Worm (Caenorhabditis elegans): Measurements from ENCODE around the gene B0252.3.
"Not testable (repeated sequence)": the region's sequence is repeated elsewhere in the genome, so short reads cannot be mapped to it uniquely, and the experiment has no call there.

B0252.3 gene

ce11 chrII:6907657-6908056 lies at the start of gene B0252.3:
TSS of gene B0252.3 (minus strand) at chrII:6907757.
- TF ChIP-seq sdc-2 (tag; optimal IDR thresholded peaks at IDR 0.05); hlh-30 (tag; optimal IDR thresholded peaks at IDR 0.05; ENCODE audit: insufficient read depth); ref-2 (tag; optimal IDR thresholded peaks at IDR 0.05): not testable (repeated sequence)

DNA sequence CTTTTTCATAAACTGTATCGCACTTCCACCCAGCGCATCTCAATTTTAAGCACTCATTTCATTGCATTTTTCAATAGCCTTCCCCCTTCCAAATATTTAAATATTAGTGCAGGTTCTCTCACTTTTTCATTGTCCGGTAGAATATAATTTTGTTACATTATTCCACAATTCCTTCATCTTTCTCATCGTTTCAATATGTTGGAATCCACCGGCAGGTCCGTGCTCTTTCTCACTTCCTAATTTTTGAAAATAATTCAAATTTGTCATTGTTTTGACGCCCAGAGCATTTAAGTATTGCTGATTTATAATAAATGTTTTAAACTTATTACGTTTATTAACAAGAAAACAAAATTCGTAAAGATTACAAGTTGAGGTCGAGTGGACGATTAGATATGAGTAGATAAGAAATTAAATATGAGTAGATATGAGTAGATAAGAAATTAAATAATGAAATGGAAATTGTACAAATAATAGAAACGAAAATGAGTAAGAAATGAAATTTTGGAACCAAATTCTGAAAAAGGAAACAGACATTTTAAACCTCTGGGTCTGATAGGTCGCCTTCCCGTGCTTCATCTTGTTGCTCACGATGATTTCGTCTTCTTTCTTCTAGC lies 47.6 kb upstream of the B0252.3 start:
- TF ChIP-seq dve-1 (tag; optimal IDR thresholded peaks at IDR 0.05) (no peak), ceh-45 (GFP tag; IDR thresholded peaks at IDR 0.05) (no peak), elt-2 (tag; optimal IDR thresholded peaks at IDR 0.05) (peak; percentile 55)

DNA sequence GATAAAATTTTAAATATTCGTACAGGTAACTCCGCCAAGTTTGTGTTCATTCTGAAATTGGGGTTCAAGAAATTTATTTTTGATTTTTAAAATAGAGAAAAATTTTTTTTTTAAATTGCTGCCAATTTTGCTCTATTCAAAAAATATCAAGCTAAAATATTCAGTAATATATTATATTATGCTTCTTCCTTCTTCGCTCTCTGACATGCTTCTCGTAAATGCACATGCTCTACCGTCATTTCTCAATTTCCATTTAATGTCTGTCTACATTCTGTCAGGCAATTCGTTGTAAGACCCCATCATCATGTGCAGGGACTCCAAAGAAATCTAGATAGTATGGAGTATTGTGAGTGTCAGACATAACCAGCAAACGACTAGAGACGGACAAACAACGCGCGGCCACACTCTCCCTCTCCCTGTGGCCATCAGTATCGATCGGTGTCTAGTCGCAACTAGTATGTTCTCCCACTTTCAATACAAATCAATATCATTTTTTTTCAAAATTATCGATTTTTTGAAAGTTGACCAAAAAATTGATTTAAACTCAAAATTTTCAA lies 43.8 kb upstream of the B0252.3 start, which contains the start of the genes malt-1 and ceh-38:
Gene malt-1 (minus strand): TSS at position 51 of the 557 bp plus-strand sequence.
Gene ceh-38 (plus strand): TSS at position 277 of the 557 bp plus-strand sequence.
- TF ChIP-seq tbx-2 (tag; optimal IDR thresholded peaks at IDR 0.05): peak; percentile 84
- TF ChIP-seq pat-9 (tag; optimal IDR thresholded peaks at IDR 0.05): no peak
- peak; percentile 80 for TF ChIP-seq ceh-18 (tag; optimal IDR thresholded peaks at IDR 0.05)
- peak; percentile 51 for TF ChIP-seq elt-2 (tag; optimal IDR thresholded peaks at IDR 0.05)
- peak; percentile 47 for TF ChIP-seq unc-86 (tag; optimal IDR thresholded peaks at IDR 0.05)
- TF ChIP-seq C38D4.7 (GFP tag; optimal IDR thresholded peaks at IDR 0.05): no peak
- no peak for TF ChIP-seq ahr-1 (tag; optimal IDR thresholded peaks at IDR 0.05)
- peak; percentile 92 for TF ChIP-seq hlh-30 (tag; optimal IDR thresholded peaks at IDR 0.05; ENCODE audit: insufficient read depth)
- peak; percentile 57 for TF ChIP-seq ceh-34 (tag; optimal IDR thresholded peaks at IDR 0.05)
- TF ChIP-seq ceh-2 (tag; optimal IDR thresholded peaks at IDR 0.05): peak; percentile 56
- peak; percentile 72 for TF ChIP-seq pros-1 (tag; optimal IDR thresholded peaks at IDR 0.05)
- TF ChIP-seq mec-3 (tag; optimal IDR thresholded peaks at IDR 0.05; ENCODE audit: borderline replicate concordance): no peak
- TF ChIP-seq unc-42 (tag; optimal IDR thresholded peaks at IDR 0.05): peak; percentile 86
- peak; percentile 93 for TF ChIP-seq nfya-1 (tag; optimal IDR thresholded peaks at IDR 0.05)
- TF ChIP-seq ceh-19 (GFP tag; optimal IDR thresholded peaks at IDR 0.05): peak; percentile 56
- peak; percentile 69 for TF ChIP-seq pax-1 (tag; optimal IDR thresholded peaks at IDR 0.05)
- TF ChIP-seq unc-55 (GFP tag; optimal IDR thresholded peaks at IDR 0.05): peak; percentile 82
- TF ChIP-seq ceh-31 (tag; optimal IDR thresholded peaks at IDR 0.05): peak; percentile 91
- TF ChIP-seq ets-4 (tag; optimal IDR thresholded peaks at IDR 0.05): peak; percentile 19
- peak; percentile 47 for TF ChIP-seq ceh-6 (GFP tag; optimal IDR thresholded peaks at IDR 0.05)
- peak; percentile 68 for TF ChIP-seq dve-1 (tag; optimal IDR thresholded peaks at IDR 0.05)
- peak; percentile 100 for TF ChIP-seq ceh-48 (tag; optimal IDR thresholded peaks at IDR 0.05)
- no peak for TF ChIP-seq lin-11 (tag; optimal IDR thresholded peaks at IDR 0.05)
- peak; percentile 77 for TF ChIP-seq ref-2 (tag; optimal IDR thresholded peaks at IDR 0.05)
- peak; percentile 51 for TF ChIP-seq rnt-1 (tag; optimal IDR thresholded peaks at IDR 0.05)
- TF ChIP-seq zip-5 (tag; optimal IDR thresholded peaks at IDR 0.05): no peak
- TF ChIP-seq ceh-14 (tag; optimal IDR thresholded peaks at IDR 0.05): peak; percentile 36
- peak; percentile 19 for TF ChIP-seq hlh-8 (tag; optimal IDR thresholded peaks at IDR 0.05)
- peak; percentile 20 for TF ChIP-seq madf-2 (tag; optimal IDR thresholded peaks at IDR 0.05)
- TF ChIP-seq fkh-10 (GFP tag; optimal IDR thresholded peaks at IDR 0.05): peak; percentile 3
- no peak for TF ChIP-seq nhr-232 (tag; optimal IDR thresholded peaks at IDR 0.05)

- TF ChIP-seq hlh-30 (tag; optimal IDR thresholded peaks at IDR 0.05; ENCODE audit: insufficient read depth) (no peak), pros-1 (tag; optimal IDR thresholded peaks at IDR 0.05) (no peak), ceh-14 (tag; optimal IDR thresholded peaks at IDR 0.05) (peak; percentile 59), madf-2 (tag; optimal IDR thresholded peaks at IDR 0.05) (no peak), ttx-3 (tag; optimal IDR thresholded peaks at IDR 0.05) (no peak), sdc-2 (tag; optimal IDR thresholded peaks at IDR 0.05) (peak; percentile 48), tbx-7 (tag; optimal IDR thresholded peaks at IDR 0.05) (no peak), ceh-18 (tag; optimal IDR thresholded peaks at IDR 0.05) (no peak), pag-3 (tag; optimal IDR thresholded peaks at IDR 0.05; ENCODE audit: borderline replicate concordance) (no peak), lin-11 (tag; optimal IDR thresholded peaks at IDR 0.05) (no peak), ceh-2 (tag; optimal IDR thresholded peaks at IDR 0.05) (peak; percentile 39), fkh-10 (GFP tag; optimal IDR thresholded peaks at IDR 0.05) (no peak), unc-42 (tag; optimal IDR thresholded peaks at IDR 0.05) (peak; percentile 53), nhr-11 (tag; optimal IDR thresholded peaks at IDR 0.05) (no peak), ceh-34 (tag; optimal IDR thresholded peaks at IDR 0.05) (peak; percentile 56), unc-86 (tag; optimal IDR thresholded peaks at IDR 0.05) (no peak), K02D7.2 (tag; optimal IDR thresholded peaks at IDR 0.05) (no peak), pax-1 (tag; optimal IDR thresholded peaks at IDR 0.05) (peak; percentile 64), ceh-45 (GFP tag; IDR thresholded peaks at IDR 0.05) (no peak), ceh-22 (tag; optimal IDR thresholded peaks at IDR 0.05) (no peak), hlh-6 (tag; optimal IDR thresholded peaks at IDR 0.05) (no peak), sox-2 (GFP tag; IDR thresholded peaks at IDR 0.05) (no peak), C38D4.7 (GFP tag; optimal IDR thresholded peaks at IDR 0.05) (peak; percentile 0), dve-1 (tag; optimal IDR thresholded peaks at IDR 0.05) (no peak)
These were observed 35.9 kb upstream of the B0252.3 start for ce11 chrII:6943299-6944051.

Data from whole organism, late embryonic.